Worm (Caenorhabditis elegans) whole organism, L3 larva: Measurements from ENCODE around the gene srp-6.

Source experiments
- ama-1 ChIP-seq: fragments of 150-350 bp; optimal IDR thresholded peaks from 2 replicates; lab custom pipeline; 2018
- ceh-82 ChIP-seq: fragments of 150-350 bp; optimal IDR thresholded peaks from 2 replicates; lab custom pipeline; 2014; ENCODE audit warnings: missing biosample characterization, missing genetic modification characterization
- nhr-12 ChIP-seq: fragments of 150-350 bp; optimal IDR thresholded peaks from 2 replicates; lab custom pipeline; 2014; ENCODE audit warnings: missing biosample characterization, missing genetic modification characterization
- nhr-76 ChIP-seq: fragments of 150-350 bp; sonication (generic microtip); optimal IDR thresholded peaks from 5 replicates; lab custom pipeline; 2014; ENCODE audit warnings: missing biosample characterization, missing genetic modification characterization
- snpc-4 ChIP-seq: fragments of 150-350 bp; optimal IDR thresholded peaks from 2 replicates; lab custom pipeline; 2014; ENCODE audit warnings: missing biosample characterization, missing genetic modification characterization
- unc-39 ChIP-seq: sonication (generic microtip); optimal IDR thresholded peaks from 4 replicates; lab custom pipeline; 2017; ENCODE audit warnings: missing biosample characterization, missing genetic modification characterization
- ztf-11 ChIP-seq: fragments of 150-350 bp; optimal IDR thresholded peaks from 2 replicates; lab custom pipeline; 2014; ENCODE audit warnings: missing biosample characterization, missing genetic modification characterization
- ztf-4 ChIP-seq: fragments of 150-350 bp; optimal IDR thresholded peaks from 2 replicates; lab custom pipeline; 2014; ENCODE audit warnings: missing biosample characterization, missing genetic modification characterization

DNA sequence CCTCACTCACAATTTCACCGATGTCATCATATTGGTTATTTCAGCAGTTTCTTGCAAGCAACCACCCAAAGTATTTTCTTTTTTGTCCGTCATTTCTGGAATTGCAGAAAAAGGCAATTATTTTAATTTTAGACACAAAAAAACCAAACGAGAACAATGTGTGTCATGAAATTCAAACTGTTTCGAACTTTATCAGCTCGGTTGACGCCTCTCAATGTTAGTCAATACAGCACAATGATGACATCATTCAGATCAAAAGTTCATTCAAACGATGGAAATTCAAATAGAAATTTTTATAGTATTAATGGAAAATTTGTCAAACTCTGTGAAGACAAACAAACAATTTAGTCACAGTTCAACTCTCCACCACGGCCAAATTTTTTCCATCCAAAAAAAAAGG lies 6.0 kb upstream of the srp-6 start, which contains the start of gene fbxa-105:
- TF ChIP-seq ztf-4 (tag; lab: Kevin White, UChicago) (no peak), ceh-82 (tag; lab: Kevin White, UChicago) (no peak), nhr-12 (tag; lab: Kevin White, UChicago) (no peak), snpc-4 (tag; lab: Kevin White, UChicago) (no peak), ztf-11 (tag; lab: Kevin White, UChicago) (no peak), ama-1 (lab: Kevin White, UChicago) (no peak), nhr-76 (tag; lab: Kevin White, UChicago) (no peak), unc-39 (tag; lab: Kevin White, UChicago) (no peak)
